Worm (Caenorhabditis elegans): ENCODE measurements around the gene C24H11.2.

C24H11.2 gene

DNA sequence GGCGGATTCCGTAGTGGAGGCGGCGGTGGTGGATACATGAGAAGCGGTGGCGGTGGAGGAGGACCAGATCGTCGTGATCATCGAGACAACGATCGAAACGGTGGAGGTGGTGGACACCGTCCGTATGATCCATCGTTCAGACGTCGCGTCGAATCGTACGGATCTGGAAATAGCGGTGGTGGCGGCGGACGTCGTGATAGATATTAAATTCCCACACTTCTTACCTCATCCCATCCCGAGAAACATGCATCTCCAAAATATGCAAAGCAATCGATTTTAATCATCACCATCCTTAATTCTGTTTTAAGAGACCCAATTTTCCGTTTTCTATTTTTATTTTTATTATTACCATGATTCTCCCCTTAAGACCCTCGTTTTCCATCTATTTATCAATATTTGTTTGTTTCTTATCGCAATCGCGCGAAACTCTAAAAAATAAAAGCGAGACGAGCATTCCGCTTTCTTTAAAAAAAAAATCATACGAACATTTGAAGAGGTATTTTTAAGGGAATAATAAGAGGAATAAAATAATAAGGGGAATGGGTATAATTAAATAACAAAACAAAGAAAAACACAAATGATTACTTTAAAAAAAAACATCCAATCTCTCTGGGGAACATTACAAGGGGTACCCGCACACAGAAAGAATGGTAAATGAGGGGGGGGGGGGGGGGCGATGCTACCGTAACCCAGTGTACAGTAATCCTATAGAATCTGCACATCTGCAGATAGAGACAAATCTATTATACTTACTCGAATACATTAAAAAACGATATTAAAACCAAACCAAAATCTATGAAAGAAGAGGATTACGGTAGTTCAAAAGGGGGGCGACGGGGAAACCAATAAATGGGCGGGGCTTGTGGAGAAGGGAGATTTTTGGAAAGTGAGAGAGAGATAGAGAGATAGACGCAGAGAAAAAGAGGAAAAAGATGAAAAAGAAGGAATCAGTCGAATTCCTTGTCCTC, 38.7 kb upstream of the C24H11.2 start (continued):
- TF ChIP-seq hmg-1.2 (GFP tag; IDR thresholded peaks at IDR 0.05) (peak; percentile 33), him-1 (tag; optimal IDR thresholded peaks at IDR 0.05) (peak; percentile 99), F57C9.4 (tag; optimal IDR thresholded peaks at IDR 0.05) (no peak), snpc-1.3 (tag; optimal IDR thresholded peaks at IDR 0.05; ENCODE audit: insufficient read depth) (no peak), hlh-12 (tag; optimal IDR thresholded peaks at IDR 0.05) (no peak), snpc-1.1 (tag; optimal IDR thresholded peaks at IDR 0.05; ENCODE audit: insufficient read depth) (peak; percentile 60), ztf-26 (tag; optimal IDR thresholded peaks at IDR 0.05) (no peak), tbx-9 (tag; optimal IDR thresholded peaks at IDR 0.05; ENCODE audit: borderline replicate concordance) (no peak), B0019.2 (GFP tag; conservative IDR thresholded peaks at IDR 0.05) (no peak), C06A6.2 (GFP tag; conservative IDR thresholded peaks at IDR 0.05) (peak; percentile 53; the same call in 1 of the 2 replicates), egl-44 (GFP tag; IDR thresholded peaks at IDR 0.05) (no peak), ets-4 (GFP tag; optimal IDR thresholded peaks at IDR 0.05) (peak; percentile 19), unc-62 (GFP tag; optimal IDR thresholded peaks at IDR 0.05) (no peak), lin-26 (GFP tag; IDR thresholded peaks at IDR 0.05) (peak; percentile 24; the same call in 1 of the 2 replicates), F39B2.1 (GFP tag; IDR thresholded peaks at IDR 0.05) (no peak), hrde-1 (tag; optimal IDR thresholded peaks at IDR 0.05; ENCODE audit: borderline replicate concordance) (peak; percentile 80), nfya-1 (tag; optimal IDR thresholded peaks at IDR 0.05; ENCODE audit: borderline replicate concordance, insufficient read depth) (no peak), ceh-91 (GFP tag; IDR thresholded peaks at IDR 0.05) (no peak; the same call in 1 of the 2 replicates), ccch-3 (GFP tag; optimal IDR thresholded peaks at IDR 0.05) (no peak), madf-3 (GFP tag; IDR thresholded peaks at IDR 0.05) (peak; percentile 66; the same call in 1 of the 2 replicates), hlh-26 (GFP tag; conservative IDR thresholded peaks at IDR 0.05) (no peak), nhr-179 (tag; optimal IDR thresholded peaks at IDR 0.05) (no peak), fkh-3 (tag; optimal IDR thresholded peaks at IDR 0.05) (peak; percentile 23), zim-3 (tag; optimal IDR thresholded peaks at IDR 0.05) (peak; percentile 62), let-526 (GFP tag; IDR thresholded peaks at IDR 0.05) (no peak), sdz-38 (tag; optimal IDR thresholded peaks at IDR 0.05) (no peak), hsf-1 (GFP tag; IDR thresholded peaks at IDR 0.05) (no peak), bed-2 (GFP tag; IDR thresholded peaks at IDR 0.05) (no peak), nfyb-1 (GFP tag; IDR thresholded peaks at IDR 0.05) (peak; percentile 84), tbp1 (GFP tag; optimal IDR thresholded peaks at IDR 0.05) (no peak), F55B11.4 (tag; optimal IDR thresholded peaks at IDR 0.05; ENCODE audit: borderline replicate concordance, insufficient read depth) (no peak), ama-1 (optimal IDR thresholded peaks at IDR 0.05) (no peak), ama-1 (GFP tag; optimal IDR thresholded peaks at IDR 0.05) (peak in 1 of 2 experiments; percentile 94), akir-1 (GFP tag; optimal IDR thresholded peaks at IDR 0.05) (peak; percentile 55), mes-4 (tag; optimal IDR thresholded peaks at IDR 0.05) (no peak), dpff-1 (tag; optimal IDR thresholded peaks at IDR 0.05) (peak; percentile 64), sea-2 (GFP tag; IDR thresholded peaks at IDR 0.05) (no peak), nhr-27 (tag; optimal IDR thresholded peaks at IDR 0.05) (peak; percentile 53), K11D2.4 (GFP tag; IDR thresholded peaks at IDR 0.05) (peak; percentile 79; the same call in 1 of the 2 replicates), attf-6 (GFP tag; IDR thresholded peaks at IDR 0.05) (no peak), bed-1 (GFP tag; IDR thresholded peaks at IDR 0.05) (peak; percentile 70; the same call in 1 of the 2 replicates), die-1 (tag; optimal IDR thresholded peaks at IDR 0.05) (peak; percentile 26), Y95B8A.8 (GFP tag; IDR thresholded peaks at IDR 0.05) (peak; percentile 86), egl-18 (GFP tag; IDR thresholded peaks at IDR 0.05) (peak; percentile 2; the same call in 1 of the 2 replicates), pbrm-1 (GFP tag; IDR thresholded peaks at IDR 0.05) (no peak), ceh-100 (GFP tag; IDR thresholded peaks at IDR 0.05) (peak; percentile 65; the same call in 1 of the 2 replicates)
